Worm (Caenorhabditis elegans): ENCODE measurements around the gene Y62E10A.6.

ce11 chrIV:13398728-13399127 is 26.9 kb downstream of the Y62E10A.6 start, which contains the start of gene Y62E10A.13:
- TF ChIP-seq med-1 (GFP tag; optimal IDR thresholded peaks at IDR 0.05; ENCODE audit: insufficient read depth): no peak
- TF ChIP-seq ref-1 (GFP tag; conservative IDR thresholded peaks at IDR 0.05): no peak
- TF ChIP-seq klf-2 (GFP tag; conservative IDR thresholded peaks at IDR 0.05): no peak
- no peak for TF ChIP-seq T22C8.4 (GFP tag; IDR thresholded peaks at IDR 0.05)
- no peak for TF ChIP-seq flt-1 (GFP tag; IDR thresholded peaks at IDR 0.05)

Measured in whole organism, midembryonic.